Worm (Caenorhabditis elegans) whole organism, midembryonic: ENCODE data around the gene Y41C4A.9.

Experiments
- T22C8.4 ChIP-seq: fragments of 200-800 bp; sonication (Bioruptor generic); IDR thresholded peaks from 2 replicates; pipeline ENCODE4 v1.3.6; 2022; ENCODE audit warnings: missing genetic modification characterization, missing compliant biosample characterization
- cog-1 ChIP-seq: sonication (generic microtip); optimal IDR thresholded peaks from 2 replicates; lab custom pipeline; 2016; ENCODE audit warnings: missing genetic modification characterization, missing compliant biosample characterization
- flt-1 ChIP-seq: fragments of 200-800 bp; sonication (Bioruptor generic); IDR thresholded peaks from 2 replicates; pipeline ENCODE4 v1.3.6; 2022; ENCODE audit warnings: missing genetic modification characterization, missing compliant biosample characterization
- klf-2 ChIP-seq: fragments of 200-800 bp; sonication (Bioruptor generic); conservative IDR thresholded peaks from 2 replicates; pipeline ENCODE4 v1.3.6; 2022; ENCODE audit warnings: missing genetic modification reagents, missing genetic modification characterization, missing compliant biosample characterization
- med-1 ChIP-seq: sonication (generic microtip); optimal IDR thresholded peaks from 2 replicates; lab custom pipeline; 2017; ENCODE audit warnings: missing genetic modification characterization, mild to moderate bottlenecking, missing compliant biosample characterization, antibody characterized with exemption, missing genetic modification reagents; ENCODE audit not compliant: insufficient read depth
- ref-1 ChIP-seq: fragments of 200-800 bp; sonication (Bioruptor generic); conservative IDR thresholded peaks from 2 replicates; pipeline ENCODE4 v1.3.6; 2022; ENCODE audit warnings: missing genetic modification reagents, missing genetic modification characterization, missing compliant biosample characterization
- tab-1 ChIP-seq: fragments of 200-800 bp; sonication (Bioruptor generic); IDR thresholded peaks from 2 replicates; pipeline ENCODE4 v1.3.6; 2022; ENCODE audit warnings: missing genetic modification characterization, missing compliant biosample characterization
- ztf-23 ChIP-seq: fragments of 200-800 bp; sonication (Bioruptor generic); IDR thresholded peaks from 2 replicates; pipeline ENCODE4 v1.3.6; 2022; ENCODE audit warnings: missing genetic modification reagents, missing genetic modification characterization, missing compliant biosample characterization
- ztf-29 ChIP-seq: fragments of 200-800 bp; sonication (Bioruptor generic); IDR thresholded peaks from 2 replicates; pipeline ENCODE4 v1.3.6; 2022; ENCODE audit warnings: missing genetic modification reagents, missing genetic modification characterization, missing compliant biosample characterization

Y41C4A.9 gene

DNA sequence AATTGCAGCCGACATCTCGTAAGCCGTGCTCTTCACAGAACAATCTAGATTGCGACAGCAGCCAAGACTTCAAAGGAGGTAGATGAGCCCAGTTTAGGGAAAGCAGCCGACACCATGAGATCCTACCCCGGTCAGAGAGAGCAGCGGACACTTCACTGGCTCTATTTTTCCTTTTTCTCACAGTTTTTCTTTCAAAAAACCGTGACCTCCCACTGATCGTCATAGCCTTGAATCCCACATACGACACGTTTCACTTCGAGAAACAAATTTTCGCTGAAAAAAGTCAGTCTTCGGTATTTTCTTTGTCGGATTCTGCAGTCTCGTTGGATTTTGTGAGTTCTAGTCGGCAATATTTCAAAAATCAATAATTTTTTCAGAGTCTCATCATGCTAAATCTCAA is 13.6 kb upstream of the Y41C4A.9 start, which contains the start of gene Y41C4A.21:
TSS of gene Y41C4A.21 (plus strand) at position 301 of the 400 bp plus-strand sequence.
- TF ChIP-seq T22C8.4 (GFP tag; lab: Robert Waterston, UW) (no peak), ztf-29 (GFP tag; lab: Robert Waterston, UW) (no peak), klf-2 (GFP tag; lab: Robert Waterston, UW) (no peak), ztf-23 (GFP tag; lab: Robert Waterston, UW) (no peak), cog-1 (tag; lab: Kevin White, UChicago) (no peak), med-1 (GFP tag; lab: Kevin White, UChicago) (no peak)

DNA sequence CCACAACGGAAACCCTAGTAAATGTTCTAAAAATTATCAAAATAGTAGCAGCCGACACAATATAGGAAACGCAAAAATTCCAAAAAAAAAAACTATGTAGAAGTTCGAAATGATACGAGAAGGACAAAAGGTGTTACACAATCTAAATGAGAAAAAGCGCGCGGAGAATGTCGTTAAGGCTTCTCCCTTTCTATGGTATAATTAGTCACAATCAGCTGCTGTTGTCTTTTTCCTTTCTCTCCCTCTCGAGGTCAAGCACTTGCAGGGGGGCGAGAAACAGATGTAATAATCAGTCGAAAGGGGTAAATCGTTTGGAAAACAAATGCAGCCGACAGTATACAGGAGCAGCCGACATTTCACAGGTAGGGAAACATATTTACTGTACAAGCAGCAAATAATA is 13.0 kb upstream of the Y41C4A.9 start:
- TF ChIP-seq klf-2 (GFP tag; lab: Robert Waterston, UW) (no peak), ztf-23 (GFP tag; lab: Robert Waterston, UW) (no peak), flt-1 (GFP tag; lab: Robert Waterston, UW) (no peak)

DNA sequence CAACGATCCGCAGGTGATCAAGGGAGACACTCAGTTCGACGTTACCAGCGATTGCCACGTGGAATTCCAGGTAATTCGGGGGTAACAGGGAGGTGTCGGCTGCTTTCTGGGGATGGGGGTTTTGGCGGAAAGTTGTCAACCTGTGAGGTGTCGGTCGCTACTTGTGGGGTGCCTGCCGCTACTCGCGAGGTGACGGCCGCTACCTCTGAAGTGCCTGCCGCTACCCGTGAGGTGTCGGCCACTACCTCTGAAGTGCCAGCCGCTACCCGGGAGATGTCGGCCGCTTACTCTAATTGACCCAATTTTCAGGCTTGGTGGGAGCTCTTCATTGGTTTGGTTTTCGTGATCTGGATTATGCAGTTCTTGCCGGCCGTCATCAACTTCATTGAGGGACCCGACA is 12.4 kb upstream of the Y41C4A.9 start:
- TF ChIP-seq ref-1 (no peak), flt-1 (GFP tag; lab: Robert Waterston, UW) (no peak), med-1 (GFP tag; lab: Kevin White, UChicago) (no peak), ztf-29 (GFP tag; lab: Robert Waterston, UW) (no peak), klf-2 (GFP tag; lab: Robert Waterston, UW) (no peak), ztf-23 (GFP tag; lab: Robert Waterston, UW) (no peak), tab-1 (GFP tag; lab: Robert Waterston, UW) (no peak), cog-1 (tag; lab: Kevin White, UChicago) (no peak), T22C8.4 (GFP tag; lab: Robert Waterston, UW) (no peak)

DNA sequence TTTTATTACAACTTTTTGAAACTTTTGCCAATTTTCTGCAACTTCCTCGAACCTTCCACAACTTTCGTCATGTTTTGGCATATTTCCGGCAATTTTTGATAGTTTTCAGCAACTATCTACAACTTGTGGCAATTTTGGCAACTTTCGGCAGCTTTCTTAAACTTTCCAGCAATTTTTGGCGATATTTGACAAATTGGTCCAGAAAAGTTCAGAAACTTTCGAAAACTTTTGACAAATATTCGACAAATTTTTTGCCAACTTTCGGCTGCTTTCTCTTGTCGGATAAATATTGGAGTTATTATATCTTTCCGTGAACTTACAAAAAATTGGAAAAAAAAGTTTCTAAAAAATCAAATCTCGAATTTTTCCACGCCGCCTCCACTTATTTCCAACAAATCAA is 11.9 kb upstream of the Y41C4A.9 start, which contains the start of gene Y41C4A.18:
TSS of gene Y41C4A.18 (plus strand) at position 301 of the 400 bp plus-strand sequence.
- TF ChIP-seq cog-1 (tag; lab: Kevin White, UChicago) (no peak), klf-2 (GFP tag; lab: Robert Waterston, UW) (no peak), ztf-29 (GFP tag; lab: Robert Waterston, UW) (no peak), T22C8.4 (GFP tag; lab: Robert Waterston, UW) (no peak), tab-1 (GFP tag; lab: Robert Waterston, UW) (no peak), ztf-23 (GFP tag; lab: Robert Waterston, UW) (no peak), flt-1 (GFP tag; lab: Robert Waterston, UW) (no peak), med-1 (GFP tag; lab: Kevin White, UChicago) (no peak), ref-1 (no peak)

DNA sequence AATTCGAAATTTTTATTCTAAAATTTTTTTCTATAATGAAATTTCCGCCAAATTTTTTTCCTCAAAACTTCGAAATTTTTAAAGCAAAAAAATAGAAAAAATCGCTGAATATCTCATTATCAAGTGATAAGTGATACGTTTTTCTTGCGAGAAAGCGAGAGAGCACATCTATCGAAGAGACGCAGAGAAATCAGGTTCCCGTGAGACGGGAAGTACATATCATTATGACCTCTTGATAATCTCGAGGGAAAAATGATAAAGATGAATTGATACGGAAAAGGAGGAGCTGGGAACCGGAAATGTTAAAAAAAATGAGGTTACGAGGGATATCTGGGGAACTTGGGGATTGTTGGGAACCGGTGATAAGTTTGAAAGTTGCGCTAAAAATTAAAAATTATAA is 8.6 kb upstream of the Y41C4A.9 start:
- no peak for TF ChIP-seq ztf-23 (GFP tag; lab: Robert Waterston, UW)
- no peak for TF ChIP-seq ztf-29 (GFP tag; lab: Robert Waterston, UW)
- no peak for TF ChIP-seq cog-1 (tag; lab: Kevin White, UChicago)
- no peak for TF ChIP-seq tab-1 (GFP tag; lab: Robert Waterston, UW)
- no peak for TF ChIP-seq klf-2 (GFP tag; lab: Robert Waterston, UW)
- no peak for TF ChIP-seq ref-1
- no peak for TF ChIP-seq med-1 (GFP tag; lab: Kevin White, UChicago)
- TF ChIP-seq T22C8.4 (GFP tag; lab: Robert Waterston, UW), result no peak
- no peak for TF ChIP-seq flt-1 (GFP tag; lab: Robert Waterston, UW)

DNA sequence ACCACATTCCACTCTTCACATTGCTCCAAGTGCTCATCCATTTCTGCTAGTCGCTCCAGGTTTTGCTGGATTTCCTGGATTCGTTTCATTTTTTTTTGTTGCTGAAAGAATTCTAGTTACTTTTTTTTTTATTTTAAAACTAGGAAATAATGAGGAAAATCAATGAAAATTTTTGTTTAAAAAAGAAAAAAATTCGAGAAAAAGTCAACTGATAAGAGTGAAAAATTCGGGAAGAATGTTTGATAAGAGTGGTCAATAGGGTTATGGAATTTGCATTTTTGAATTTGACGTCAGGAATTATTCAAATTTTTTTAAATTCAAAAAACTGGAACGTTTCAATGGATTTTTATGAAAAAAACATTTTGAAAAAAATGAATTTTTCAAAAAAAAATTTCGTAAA is 8.1 kb upstream of the Y41C4A.9 start, which contains the start of gene Y41C4A.12:
TSS of gene Y41C4A.12 (minus strand) at position 101 of the 400 bp plus-strand sequence.
- TF ChIP-seq flt-1 (GFP tag; lab: Robert Waterston, UW) (no peak), cog-1 (tag; lab: Kevin White, UChicago) (no peak), tab-1 (GFP tag; lab: Robert Waterston, UW) (no peak), med-1 (GFP tag; lab: Kevin White, UChicago) (no peak), T22C8.4 (GFP tag; lab: Robert Waterston, UW) (no peak), ztf-29 (GFP tag; lab: Robert Waterston, UW) (no peak), klf-2 (GFP tag; lab: Robert Waterston, UW) (no peak), ztf-23 (GFP tag; lab: Robert Waterston, UW) (no peak), ref-1 (no peak)

DNA sequence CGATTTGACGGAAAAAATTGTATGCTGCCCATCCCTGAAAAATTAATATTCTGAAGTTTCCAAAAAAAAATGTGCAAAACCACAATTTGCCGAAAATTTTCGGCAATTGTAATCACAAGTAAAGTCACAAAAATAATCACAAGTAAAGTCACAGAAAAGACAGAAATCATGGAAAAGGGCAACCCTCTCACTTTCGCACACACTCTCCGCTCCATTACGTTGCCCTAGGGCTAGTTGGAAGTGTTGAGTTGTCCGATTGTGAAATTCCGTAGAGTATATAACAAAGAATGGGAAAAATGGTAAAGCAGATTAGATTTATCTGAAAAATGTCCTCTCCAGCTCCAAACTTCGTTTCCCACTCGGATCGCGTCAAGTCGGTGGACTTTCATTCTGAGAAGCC is 3.0 kb upstream of the Y41C4A.9 start, which contains the start of gene Y41C4A.32:
TSS of gene Y41C4A.32 (plus strand) at position 302 of the 400 bp plus-strand sequence.
- no peak for TF ChIP-seq ztf-23 (GFP tag; lab: Robert Waterston, UW)
- TF ChIP-seq tab-1 (GFP tag; lab: Robert Waterston, UW), result no peak
- no peak for TF ChIP-seq ztf-29 (GFP tag; lab: Robert Waterston, UW)
- no peak for TF ChIP-seq flt-1 (GFP tag; lab: Robert Waterston, UW)
- no peak for TF ChIP-seq ref-1
- TF ChIP-seq med-1 (GFP tag; lab: Kevin White, UChicago), result no peak
- TF ChIP-seq klf-2 (GFP tag; lab: Robert Waterston, UW), result no peak
- TF ChIP-seq cog-1 (tag; lab: Kevin White, UChicago), result no peak
- TF ChIP-seq T22C8.4 (GFP tag; lab: Robert Waterston, UW), result no peak

DNA sequence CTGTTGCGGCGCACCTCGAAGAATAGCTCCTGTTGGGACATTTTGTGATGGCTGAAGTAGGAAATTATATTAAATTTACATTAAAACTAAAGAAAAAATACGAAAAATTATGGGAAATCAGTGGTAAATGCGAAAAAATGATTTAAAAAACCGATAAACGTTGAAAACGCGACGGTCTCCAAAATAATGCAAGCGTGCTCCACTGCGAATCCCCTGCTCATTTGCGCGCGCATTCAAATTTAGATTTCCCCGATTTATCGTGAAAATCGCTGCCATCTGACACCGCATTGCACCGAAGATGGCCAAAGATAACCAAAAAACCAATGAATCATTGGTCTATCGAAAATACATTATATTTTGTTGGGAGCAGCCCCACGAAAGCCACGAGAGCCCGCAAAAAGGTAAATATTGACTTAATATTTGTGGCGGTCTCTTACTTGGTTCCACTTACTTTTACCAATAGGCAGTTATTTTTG is 993 bp upstream of the Y41C4A.9 start, which contains the start of the genes elb-1 and Y41C4A.11:
TSS of gene elb-1 (minus strand) at position 51 of the 476 bp plus-strand sequence.
TSS of gene Y41C4A.11 (plus strand) at position 461 of the 476 bp plus-strand sequence.
- TF ChIP-seq T22C8.4 (GFP tag; lab: Robert Waterston, UW), result no peak
- no peak for TF ChIP-seq tab-1 (GFP tag; lab: Robert Waterston, UW)
- TF ChIP-seq med-1 (GFP tag; lab: Kevin White, UChicago), result no peak
- no peak for TF ChIP-seq ref-1
- TF ChIP-seq cog-1 (tag; lab: Kevin White, UChicago), result no peak
- no peak for TF ChIP-seq ztf-29 (GFP tag; lab: Robert Waterston, UW)
- no peak for TF ChIP-seq flt-1 (GFP tag; lab: Robert Waterston, UW)
- no peak for TF ChIP-seq klf-2 (GFP tag; lab: Robert Waterston, UW)
- no peak for TF ChIP-seq ztf-23 (GFP tag; lab: Robert Waterston, UW)

DNA sequence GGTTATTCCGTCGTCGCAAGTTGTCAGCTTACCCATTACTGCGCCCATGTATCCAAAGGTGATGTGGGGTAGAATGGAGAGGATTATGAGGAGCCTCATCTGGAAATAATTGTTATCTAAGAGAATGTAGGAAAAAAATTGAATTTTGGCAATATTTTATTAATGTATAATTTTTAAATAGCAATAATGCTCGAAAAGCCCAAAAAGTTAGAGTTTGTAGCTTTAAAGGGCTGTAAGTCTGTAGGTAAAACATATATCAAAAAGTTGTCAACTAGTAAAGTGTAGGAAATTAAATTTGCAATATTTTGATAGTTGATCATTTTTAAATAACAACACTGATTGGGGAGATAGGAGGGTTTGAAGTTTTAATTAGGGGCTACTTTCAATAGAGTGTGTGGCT is 9.7 kb downstream of the Y41C4A.9 start, which contains the start of gene Y41C4A.8:
TSS of gene Y41C4A.8 (minus strand) at position 101 of the 400 bp plus-strand sequence.
- TF ChIP-seq ztf-23 (GFP tag; lab: Robert Waterston, UW) (no peak), cog-1 (tag; lab: Kevin White, UChicago) (no peak), flt-1 (GFP tag; lab: Robert Waterston, UW) (no peak), tab-1 (GFP tag; lab: Robert Waterston, UW) (no peak), ztf-29 (GFP tag; lab: Robert Waterston, UW) (no peak), klf-2 (GFP tag; lab: Robert Waterston, UW) (no peak), ref-1 (no peak), med-1 (GFP tag; lab: Kevin White, UChicago) (no peak), T22C8.4 (GFP tag; lab: Robert Waterston, UW) (no peak)
